Fruit fly (Drosophila melanogaster) whole organism, embryonic: ENCODE data around the gene MFS18.

Experiments
- BEAF-32 ChIP-seq: fragments of 200-800 bp; sonication (Bioruptor generic); optimal IDR thresholded peaks from 3 replicates; lab custom pipeline; 2017; ENCODE audit warnings: missing biosample characterization, missing genetic modification characterization, mild to moderate bottlenecking, moderate library complexity, missing genetic modification reagents
- Bdp1 ChIP-seq: fragments of 200-800 bp; sonication (Bioruptor generic); optimal IDR thresholded peaks from 3 replicates; lab custom pipeline; 2016; ENCODE audit warnings: missing biosample characterization, missing genetic modification characterization
- CG10274 ChIP-seq: fragments of 200-800 bp; sonication (Bioruptor generic); optimal IDR thresholded peaks from 3 replicates; lab custom pipeline; 2017; ENCODE audit warnings: missing biosample characterization, mild to moderate bottlenecking, missing genetic modification characterization
- CG12769 ChIP-seq: fragments of 200-800 bp; sonication (Bioruptor generic); optimal IDR thresholded peaks from 2 replicates; lab custom pipeline; 2019; ENCODE audit warnings: missing biosample characterization, mild to moderate bottlenecking, missing genetic modification characterization, moderate library complexity
- CG14860 ChIP-seq: fragments of 200-800 bp; sonication (Bioruptor generic); IDR thresholded peaks from 3 replicates; pipeline ENCODE4 v1.3.6; 2022; ENCODE audit warnings: missing biosample characterization, missing genetic modification characterization; ENCODE audit not compliant: partially characterized antibody
- CG15011 ChIP-seq: fragments of 200-800 bp; sonication (Bioruptor generic); optimal IDR thresholded peaks from 3 replicates; lab custom pipeline; 2018; ENCODE audit warnings: missing biosample characterization, mild to moderate bottlenecking, missing genetic modification characterization
- CG1647 ChIP-seq: fragments of 200-800 bp; sonication (Bioruptor generic); optimal IDR thresholded peaks from 3 replicates; lab custom pipeline; 2016; ENCODE audit warnings: missing biosample characterization, missing genetic modification characterization
- CG16813 ChIP-seq: fragments of 200-800 bp; sonication (Bioruptor generic); IDR thresholded peaks from 3 replicates; pipeline ENCODE4 v1.3.6; 2022; ENCODE audit warnings: missing biosample characterization, missing genetic modification characterization; ENCODE audit not compliant: partially characterized antibody
- CG17328 ChIP-seq: fragments of 200-800 bp; sonication (Bioruptor generic); IDR thresholded peaks from 2 replicates; pipeline ENCODE4 v1.3.6; 2022; ENCODE audit warnings: missing biosample characterization, missing genetic modification characterization
- CG18011 ChIP-seq: fragments of 200-800 bp; sonication (Bioruptor generic); optimal IDR thresholded peaks from 2 replicates; lab custom pipeline; 2017; ENCODE audit warnings: missing biosample characterization, missing genetic modification characterization, mild to moderate bottlenecking, moderate library complexity, missing genotype
- CG18619 ChIP-seq: fragments of 200-800 bp; sonication (Bioruptor generic); optimal IDR thresholded peaks from 3 replicates; lab custom pipeline; 2017; ENCODE audit warnings: missing biosample characterization, mild to moderate bottlenecking, missing genetic modification characterization
- CG3838 ChIP-seq: fragments of 200-800 bp; sonication (Bioruptor generic); optimal IDR thresholded peaks from 3 replicates; lab custom pipeline; 2016; ENCODE audit warnings: missing biosample characterization, missing genetic modification characterization
- CG4617 ChIP-seq: fragments of 200-800 bp; sonication (Bioruptor generic); optimal IDR thresholded peaks from 3 replicates; lab custom pipeline; 2016; ENCODE audit warnings: missing biosample characterization, missing genetic modification characterization, borderline replicate concordance
- CG4820 ChIP-seq: fragments of 200-800 bp; sonication (Bioruptor generic); optimal IDR thresholded peaks from 3 replicates; lab custom pipeline; 2016; ENCODE audit warnings: missing biosample characterization, missing genetic modification characterization
- CG6654 ChIP-seq: fragments of 200-800 bp; sonication (Bioruptor generic); optimal IDR thresholded peaks from 2 replicates; lab custom pipeline; 2017; ENCODE audit warnings: missing biosample characterization, mild to moderate bottlenecking, missing genetic modification characterization
- CG6813 ChIP-seq: fragments of 200-800 bp; sonication (Bioruptor generic); optimal IDR thresholded peaks from 2 replicates; lab custom pipeline; 2017; ENCODE audit warnings: missing biosample characterization, missing genetic modification characterization, mild to moderate bottlenecking, moderate library complexity, missing genetic modification reagents
- CG7271 ChIP-seq: fragments of 200-800 bp; sonication (Bioruptor generic); optimal IDR thresholded peaks from 2 replicates; lab custom pipeline; 2018; ENCODE audit warnings: missing biosample characterization, mild to moderate bottlenecking, missing genetic modification characterization, moderate library complexity
- CG7963 ChIP-seq: fragments of 200-800 bp; sonication (Bioruptor generic); IDR thresholded peaks from 3 replicates; pipeline ENCODE4 v1.3.6; 2022; ENCODE audit warnings: missing biosample characterization, missing genetic modification characterization; ENCODE audit not compliant: partially characterized antibody
- Camta ChIP-seq: fragments of 200-800 bp; sonication (Bioruptor generic); optimal IDR thresholded peaks from 2 replicates; lab custom pipeline; 2016; ENCODE audit warnings: missing biosample characterization, missing genetic modification characterization
- D19A ChIP-seq: fragments of 200-800 bp; optimal IDR thresholded peaks from 3 replicates; lab custom pipeline; 2019; ENCODE audit warnings: missing biosample characterization, mild to moderate bottlenecking, missing genetic modification characterization, moderate library complexity
- Dek ChIP-seq: fragments of 200-800 bp; sonication (Bioruptor generic); optimal IDR thresholded peaks from 3 replicates; lab custom pipeline; 2019; ENCODE audit warnings: missing biosample characterization, mild to moderate bottlenecking, missing genetic modification characterization, moderate library complexity
- Dp ChIP-seq: fragments of 200-800 bp; sonication (Bioruptor generic); optimal IDR thresholded peaks from 2 replicates; lab custom pipeline; 2018; ENCODE audit warnings: missing biosample characterization, mild to moderate bottlenecking, missing genetic modification characterization, moderate library complexity
- E2f1 ChIP-seq: fragments of 200-800 bp; sonication (Bioruptor generic); IDR thresholded peaks from 2 replicates; pipeline ENCODE4 v1.3.6; 2022; ENCODE audit warnings: missing biosample characterization, missing genetic modification characterization
- Eip74EF ChIP-seq, 2 experiments: fragments of 200-800 bp in 1 of 2; fragments of >200 bp in 1 of 2; sonication (Bioruptor generic) in 1 of 2; optimal IDR thresholded peaks; 2 replicates each; lab custom pipeline; 2017 to 2019; ENCODE audit warnings: missing biosample characterization in 2 of 2, missing genetic modification characterization in 2 of 2, mild to moderate bottlenecking in 1 of 2, moderate library complexity in 1 of 2
- Ets97D ChIP-seq: fragments of 200-800 bp; sonication (Bioruptor generic); optimal IDR thresholded peaks from 3 replicates; lab custom pipeline; 2016; ENCODE audit warnings: missing biosample characterization, missing genetic modification characterization
- GATAe ChIP-seq: fragments of 200-800 bp; sonication (Bioruptor generic); conservative IDR thresholded peaks from 2 replicates; pipeline ENCODE4 v1.3.6; 2022; ENCODE audit warnings: missing biosample characterization, missing genetic modification characterization
- HLHmδ ChIP-seq: fragments of 200-800 bp; sonication (Bioruptor generic); optimal IDR thresholded peaks from 2 replicates; lab custom pipeline; 2018; ENCODE audit warnings: missing biosample characterization, mild to moderate bottlenecking, missing genetic modification characterization, moderate library complexity
- Hmr ChIP-seq: fragments of 200-800 bp; sonication (Bioruptor generic); optimal IDR thresholded peaks from 3 replicates; lab custom pipeline; 2017; ENCODE audit warnings: mild to moderate bottlenecking, missing biosample characterization, missing genetic modification reagents, missing genetic modification characterization
- Ptx1 ChIP-seq: fragments of 200-800 bp; sonication (Bioruptor generic); IDR thresholded peaks from 2 replicates; pipeline ENCODE4 v1.3.6; 2022; ENCODE audit warnings: missing biosample characterization, missing genetic modification characterization
- Six4 ChIP-seq: fragments of 200-800 bp; sonication (Bioruptor generic); optimal IDR thresholded peaks from 2 replicates; lab custom pipeline; 2016; ENCODE audit warnings: missing biosample characterization, missing genetic modification characterization
- ap ChIP-seq: fragments of 200-800 bp; sonication (Bioruptor generic); IDR thresholded peaks from 2 replicates; pipeline ENCODE4 v1.3.6; 2022; ENCODE audit warnings: missing biosample characterization, missing genetic modification characterization
- ase ChIP-seq: fragments of 200-800 bp; sonication (Bioruptor generic); IDR thresholded peaks from 3 replicates; pipeline ENCODE4 v1.3.6; 2022; ENCODE audit warnings: missing biosample characterization, missing genetic modification characterization
- ash1 ChIP-seq: fragments of 200-800 bp; sonication (Bioruptor generic); optimal IDR thresholded peaks from 2 replicates; lab custom pipeline; 2018; ENCODE audit warnings: missing biosample characterization, mild to moderate bottlenecking, missing genetic modification characterization
- bab2 ChIP-seq: fragments of 200-800 bp; sonication (Bioruptor generic); optimal IDR thresholded peaks from 2 replicates; lab custom pipeline; 2016; ENCODE audit warnings: missing biosample characterization, missing genetic modification characterization
- chif ChIP-seq, 2 experiments: fragments of 200-800 bp; sonication (Bioruptor generic); optimal IDR thresholded peaks; 3 replicates each; lab custom pipeline; 2016; ENCODE audit warnings: missing biosample characterization in 2 of 2, missing genetic modification characterization in 2 of 2
- croc ChIP-seq: fragments of 200-800 bp; sonication (Bioruptor generic); conservative IDR thresholded peaks from 3 replicates; pipeline ENCODE4 v1.3.6; 2022; ENCODE audit warnings: missing biosample characterization, missing genetic modification characterization
- crp ChIP-seq, 2 experiments: fragments of 200-800 bp; sonication (Bioruptor generic); optimal IDR thresholded peaks; 2 replicates in 1 of 2; 3 replicates in 1 of 2; lab custom pipeline; 2017; ENCODE audit warnings: missing biosample characterization in 2 of 2, missing genetic modification characterization in 2 of 2, mild to moderate bottlenecking in 1 of 2, moderate library complexity in 1 of 2
- dati ChIP-seq: fragments of 200-800 bp; sonication (Bioruptor generic); IDR thresholded peaks from 2 replicates; pipeline ENCODE4 v1.3.6; 2022; ENCODE audit warnings: missing biosample characterization, missing genetic modification characterization
- en ChIP-seq: fragments of 200-800 bp; sonication (Bioruptor generic); optimal IDR thresholded peaks from 2 replicates; lab custom pipeline; 2016; ENCODE audit warnings: missing biosample characterization, missing genetic modification characterization
- gce ChIP-seq: fragments of 200-800 bp; sonication (Bioruptor generic); IDR thresholded peaks from 3 replicates; pipeline ENCODE4 v1.3.6; 2022; ENCODE audit warnings: missing biosample characterization, missing genetic modification characterization
- gem ChIP-seq: fragments of 200-800 bp; sonication (Bioruptor generic); optimal IDR thresholded peaks from 2 replicates; lab custom pipeline; 2019; ENCODE audit warnings: missing biosample characterization, mild to moderate bottlenecking, missing genetic modification characterization, moderate library complexity
- mld ChIP-seq: fragments of 200-800 bp; sonication (Bioruptor generic); IDR thresholded peaks from 3 replicates; pipeline ENCODE4 v1.3.6; 2022; ENCODE audit warnings: missing biosample characterization, missing genetic modification characterization; ENCODE audit not compliant: partially characterized antibody
- phol ChIP-seq: fragments of 200-800 bp; sonication (Bioruptor generic); optimal IDR thresholded peaks from 3 replicates; lab custom pipeline; 2018; ENCODE audit warnings: missing biosample characterization, mild to moderate bottlenecking, missing genetic modification characterization, moderate library complexity
- prd ChIP-seq, 3 experiments: fragments of >200 bp in 2 of 3; fragments of 200-800 bp in 1 of 3; sonication (Bioruptor generic) in 1 of 3; optimal IDR thresholded peaks in 2 of 3; IDR thresholded peaks in 1 of 3; 2 replicates in 2 of 3; 3 replicates in 1 of 3; pipeline versions ENCODE4 v1.3.6 to Lab custom; 2017 to 2022; ENCODE audit warnings: missing biosample characterization in 1 of 3, missing genetic modification characterization in 1 of 3
- pum ChIP-seq: fragments of 200-800 bp; sonication (Bioruptor generic); optimal IDR thresholded peaks from 2 replicates; lab custom pipeline; 2016; ENCODE audit warnings: missing biosample characterization, missing genetic modification characterization
- repo ChIP-seq: fragments of 200-800 bp; sonication (Bioruptor generic); optimal IDR thresholded peaks from 2 replicates; lab custom pipeline; 2016; ENCODE audit warnings: missing biosample characterization, missing genetic modification characterization
- salm ChIP-seq: fragments of 200-800 bp; sonication (Bioruptor generic); optimal IDR thresholded peaks from 2 replicates; lab custom pipeline; 2018; ENCODE audit warnings: missing biosample characterization, mild to moderate bottlenecking, missing genetic modification characterization
- sim ChIP-seq: fragments of 200-800 bp; sonication (Bioruptor generic); IDR thresholded peaks from 2 replicates; pipeline ENCODE4 v1.3.6; 2022; ENCODE audit warnings: missing biosample characterization, missing genetic modification characterization
- tin ChIP-seq: fragments of 200-800 bp; sonication (Bioruptor generic); optimal IDR thresholded peaks from 3 replicates; lab custom pipeline; 2016; ENCODE audit warnings: missing biosample characterization, missing genetic modification characterization
- unpg ChIP-seq: fragments of 200-800 bp; sonication (Bioruptor generic); optimal IDR thresholded peaks from 3 replicates; lab custom pipeline; 2018; ENCODE audit warnings: missing biosample characterization, mild to moderate bottlenecking, missing genetic modification characterization, moderate library complexity

Gene MFS18

DNA sequence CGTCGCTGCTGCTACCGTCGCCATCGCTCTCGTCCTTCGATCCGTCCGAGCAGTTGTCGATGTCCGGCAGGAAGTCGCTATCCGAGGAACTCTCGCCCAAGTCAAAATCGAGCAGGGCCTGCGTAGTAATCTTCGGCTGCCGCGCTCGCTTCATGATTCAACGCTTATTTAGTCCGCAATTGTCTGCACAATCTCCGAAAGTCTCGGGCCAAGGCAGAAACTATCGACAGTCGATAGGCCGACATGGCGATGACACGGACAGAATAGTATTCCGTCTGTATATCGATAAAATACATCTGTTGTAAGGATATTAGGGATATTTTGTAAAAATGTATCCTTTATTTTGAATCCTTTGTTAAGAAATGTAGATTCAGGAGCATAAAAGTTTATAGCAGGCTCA is 4.4 kb upstream of the MFS18 start, which contains the start of gene CG15439 (continued):
- TF ChIP-seq CG6654 (GFP tag; lab: Kevin White, UChicago) (no peak), phol (tag; lab: Kevin White, UChicago) (peak; percentile 17), CG1647 (GFP tag; lab: Kevin White, UChicago) (no peak), ash1 (GFP tag; lab: Kevin White, UChicago) (no peak), ase (GFP tag; lab: Robert Waterston, UW) (no peak), Ets97D (no peak), CG12769 (tag; lab: Kevin White, UChicago) (no peak), mld (GFP tag; lab: Robert Waterston, UW) (peak; percentile 73; the same call in 1 of the 3 replicates), CG14860 (GFP tag; lab: Robert Waterston, UW) (peak; percentile 49), CG16813 (GFP tag; lab: Robert Waterston, UW) (peak; percentile 64), repo (no peak), croc (no peak), GATAe (GFP tag; lab: Robert Waterston, UW) (no peak), CG7271 (no peak), D19A (no peak), Bdp1 (no peak), BEAF-32 (GFP tag; lab: Kevin White, UChicago) (peak; percentile 54), Hmr (GFP tag; lab: Kevin White, UChicago) (no peak), prd (optimal IDR thresholded peaks at IDR 0.05; lab: Kevin White, UChicago) (no peak), prd (GFP tag; IDR thresholded peaks at IDR 0.05; lab: Robert Waterston, UW) (no peak), gce (GFP tag; lab: Robert Waterston, UW) (no peak), en (GFP tag; lab: Kevin White, UChicago) (no peak), Ptx1 (GFP tag; lab: Robert Waterston, UW) (no peak), chif (GFP tag; optimal IDR thresholded peaks at IDR 0.05; lab: Kevin White, UChicago) (no peak), pum (no peak), sim (no peak), CG4617 (GFP tag; lab: Kevin White, UChicago) (peak; percentile 55), CG10274 (GFP tag; lab: Kevin White, UChicago) (no peak), dati (no peak), tin (GFP tag; lab: Kevin White, UChicago) (no peak), Dek (tag; lab: Kevin White, UChicago) (no peak), HLHmδ (no peak), CG7963 (GFP tag; lab: Robert Waterston, UW) (peak; percentile 55; the same call in 2 of the 3 replicates), Camta (no peak), CG17328 (GFP tag; lab: Robert Waterston, UW) (no peak), Six4 (GFP tag; lab: Kevin White, UChicago) (no peak), crp (GFP tag; optimal IDR thresholded peaks at IDR 0.05; lab: Kevin White, UChicago) (peak in 1 of 2 experiments; percentile 43), Dp (GFP tag; lab: Kevin White, UChicago) (no peak), gem (no peak), unpg (no peak), CG18619 (GFP tag; lab: Kevin White, UChicago) (no peak), CG15011 (GFP tag; lab: Kevin White, UChicago) (no peak), salm (tag; lab: Kevin White, UChicago) (no peak), CG4820 (no peak), CG6813 (GFP tag; lab: Kevin White, UChicago) (no peak), E2f1 (no peak), CG18011 (no peak), ap (GFP tag; lab: Robert Waterston, UW) (no peak), bab2 (GFP tag; lab: Kevin White, UChicago) (no peak), CG3838 (GFP tag; lab: Kevin White, UChicago) (no peak), Eip74EF (GFP tag; optimal IDR thresholded peaks at IDR 0.05; lab: Kevin White, UChicago) (no peak)
